Worm (Caenorhabditis elegans) whole organism, L4/young adult: ENCODE results near the gene fcd-2.

Experiments
- W03F9.2 ChIP-seq: fragments of 150-350 bp; optimal IDR thresholded peaks from 2 replicates; lab custom pipeline; 2014; ENCODE audit warnings: missing biosample characterization, missing genetic modification characterization
- him-1 ChIP-seq: sonication (generic microtip); optimal IDR thresholded peaks from 2 replicates; lab custom pipeline; 2016; ENCODE audit warnings: missing genotype, missing genetic modification reagents, missing genetic modification characterization, missing compliant biosample characterization

ce11 chrIV:14978204-14978603, 47.3 kb upstream of the fcd-2 start:
- TF ChIP-seq him-1 (tag; lab: Kevin White, UChicago) (no peak), W03F9.2 (tag; lab: Kevin White, UChicago) (no peak)
